Fruit fly (Drosophila melanogaster) whole organism, embryonic: ENCODE measurements around the gene mRpS18B.

Experiments
- Abd-B ChIP-seq: fragments of 200-800 bp; sonication (Bioruptor generic); optimal IDR thresholded peaks from 2 replicates; lab custom pipeline; 2018; ENCODE audit warnings: missing biosample characterization, mild to moderate bottlenecking, missing genetic modification characterization, moderate library complexity
- Antp ChIP-seq: fragments of 200-800 bp; sonication (Bioruptor generic); optimal IDR thresholded peaks from 3 replicates; lab custom pipeline; 2016; ENCODE audit warnings: missing biosample characterization, missing genetic modification characterization
- Asciz ChIP-seq: fragments of 200-800 bp; sonication (Bioruptor generic); optimal IDR thresholded peaks from 2 replicates; lab custom pipeline; 2017; ENCODE audit warnings: missing biosample characterization, mild to moderate bottlenecking, missing genetic modification characterization, missing genetic modification reagents
- BEAF-32 ChIP-seq: fragments of 200-800 bp; sonication (Bioruptor generic); optimal IDR thresholded peaks from 3 replicates; lab custom pipeline; 2017; ENCODE audit warnings: missing biosample characterization, missing genetic modification characterization, mild to moderate bottlenecking, moderate library complexity, missing genetic modification reagents
- CG10431 ChIP-seq: fragments of 200-800 bp; sonication (Bioruptor generic); optimal IDR thresholded peaks from 3 replicates; lab custom pipeline; 2018; ENCODE audit warnings: missing biosample characterization, mild to moderate bottlenecking, missing genetic modification characterization
- CG12744 ChIP-seq: fragments of 200-800 bp; sonication (Bioruptor generic); optimal IDR thresholded peaks from 2 replicates; lab custom pipeline; 2016; ENCODE audit warnings: missing biosample characterization, missing genetic modification characterization
- CG14441 ChIP-seq: fragments of 200-800 bp; sonication (Bioruptor generic); IDR thresholded peaks from 2 replicates; pipeline ENCODE4 v1.3.6; 2022; ENCODE audit warnings: missing biosample characterization, missing genetic modification characterization
- CG16779 ChIP-seq: fragments of 200-800 bp; sonication (Bioruptor generic); IDR thresholded peaks from 2 replicates; pipeline ENCODE4 v1.3.6; 2022; ENCODE audit warnings: missing biosample characterization, missing genetic modification characterization
- CG17568 ChIP-seq: fragments of 200-800 bp; sonication (Bioruptor generic); optimal IDR thresholded peaks from 2 replicates; lab custom pipeline; 2018; ENCODE audit warnings: missing biosample characterization, mild to moderate bottlenecking, missing genetic modification characterization, moderate library complexity
- CG18011 ChIP-seq: fragments of 200-800 bp; sonication (Bioruptor generic); optimal IDR thresholded peaks from 2 replicates; lab custom pipeline; 2017; ENCODE audit warnings: missing biosample characterization, missing genetic modification characterization, mild to moderate bottlenecking, moderate library complexity, missing genotype
- CG30403 ChIP-seq: fragments of 200-800 bp; sonication (Bioruptor generic); optimal IDR thresholded peaks from 3 replicates; lab custom pipeline; 2016; ENCODE audit warnings: missing biosample characterization, missing genetic modification characterization
- CG34422 ChIP-seq: fragments of 200-800 bp; sonication (Bioruptor generic); IDR thresholded peaks from 3 replicates; pipeline ENCODE4 v1.3.6; 2022; ENCODE audit warnings: missing biosample characterization, missing genetic modification characterization
- CG4707 ChIP-seq: fragments of 200-800 bp; sonication (Bioruptor generic); optimal IDR thresholded peaks from 2 replicates; lab custom pipeline; 2018; ENCODE audit warnings: missing biosample characterization, mild to moderate bottlenecking, missing genetic modification characterization, moderate library complexity
- CG6683 ChIP-seq: fragments of 200-800 bp; sonication (Bioruptor generic); optimal IDR thresholded peaks from 2 replicates; lab custom pipeline; 2017; ENCODE audit warnings: missing biosample characterization, mild to moderate bottlenecking, missing genetic modification characterization, missing genetic modification reagents
- CG6854 ChIP-seq: fragments of 200-800 bp; sonication (Bioruptor generic); optimal IDR thresholded peaks from 3 replicates; lab custom pipeline; 2017; ENCODE audit warnings: missing biosample characterization, mild to moderate bottlenecking, missing genetic modification characterization
- CG7271 ChIP-seq: fragments of 200-800 bp; sonication (Bioruptor generic); optimal IDR thresholded peaks from 2 replicates; lab custom pipeline; 2018; ENCODE audit warnings: missing biosample characterization, mild to moderate bottlenecking, missing genetic modification characterization, moderate library complexity
- CG7963 ChIP-seq: fragments of 200-800 bp; sonication (Bioruptor generic); IDR thresholded peaks from 3 replicates; pipeline ENCODE4 v1.3.6; 2022; ENCODE audit warnings: missing biosample characterization, missing genetic modification characterization; ENCODE audit not compliant: partially characterized antibody
- CG8944 ChIP-seq: fragments of 200-800 bp; sonication (Bioruptor generic); optimal IDR thresholded peaks from 3 replicates; lab custom pipeline; 2016; ENCODE audit warnings: missing biosample characterization, missing genetic modification characterization
- CG9932 ChIP-seq: fragments of 200-800 bp; sonication (Bioruptor generic); IDR thresholded peaks from 2 replicates; pipeline ENCODE4 v1.3.6; 2022; ENCODE audit warnings: missing biosample characterization, missing genetic modification characterization
- Dfd ChIP-seq, 2 experiments: fragments of >200 bp; optimal IDR thresholded peaks; 2 replicates each; lab custom pipeline; 2017; ENCODE audit warnings: missing biosample characterization in 2 of 2, missing genetic modification characterization in 2 of 2
- Dp ChIP-seq: fragments of 200-800 bp; sonication (Bioruptor generic); optimal IDR thresholded peaks from 2 replicates; lab custom pipeline; 2018; ENCODE audit warnings: missing biosample characterization, mild to moderate bottlenecking, missing genetic modification characterization, moderate library complexity
- Drgx ChIP-seq: fragments of 200-800 bp; sonication (Bioruptor generic); IDR thresholded peaks from 2 replicates; pipeline ENCODE4 v1.3.6; 2022; ENCODE audit warnings: missing biosample characterization, missing genetic modification characterization
- Elba2 ChIP-seq: fragments of 200-800 bp; sonication (Bioruptor generic); optimal IDR thresholded peaks from 3 replicates; lab custom pipeline; 2016; ENCODE audit warnings: missing biosample characterization, missing genetic modification characterization
- Fer1 ChIP-seq: fragments of 200-800 bp; sonication (Bioruptor generic); optimal IDR thresholded peaks from 2 replicates; lab custom pipeline; 2017; ENCODE audit warnings: missing biosample characterization, mild to moderate bottlenecking, missing genetic modification characterization
- MBD-R2 ChIP-seq: fragments of 200-800 bp; sonication (Bioruptor generic); IDR thresholded peaks from 2 replicates; pipeline ENCODE4 v1.3.6; 2022; ENCODE audit warnings: missing biosample characterization, missing genetic modification characterization
- MESR4 ChIP-seq: fragments of 200-800 bp; sonication (Bioruptor generic); optimal IDR thresholded peaks from 2 replicates; lab custom pipeline; 2018; ENCODE audit warnings: missing biosample characterization, mild to moderate bottlenecking, missing genetic modification characterization, moderate library complexity
- Optix ChIP-seq: fragments of 200-800 bp; sonication (Bioruptor generic); IDR thresholded peaks from 3 replicates; pipeline ENCODE4 v1.3.6; 2022; ENCODE audit warnings: missing biosample characterization, missing genetic modification characterization
- Rfx ChIP-seq: fragments of 200-800 bp; sonication (Bioruptor generic); IDR thresholded peaks from 2 replicates; pipeline ENCODE4 v1.3.6; 2022; ENCODE audit warnings: missing biosample characterization, missing genetic modification characterization
- Rx ChIP-seq: fragments of 200-800 bp; sonication (Bioruptor generic); IDR thresholded peaks from 2 replicates; pipeline ENCODE4 v1.3.6; 2022; ENCODE audit warnings: missing biosample characterization, missing genetic modification characterization
- Trl ChIP-seq, 3 experiments: fragments of >200 bp in 2 of 3; fragments of 200-800 bp in 1 of 3; sonication (Bioruptor generic) in 1 of 3; optimal IDR thresholded peaks; 2 replicates in 1 of 3; 3 replicates in 2 of 3; lab custom pipeline; 2016 to 2017; ENCODE audit warnings: missing biosample characterization in 1 of 3, missing genetic modification characterization in 1 of 3
- az2 ChIP-seq: fragments of 200-800 bp; sonication (Bioruptor generic); optimal IDR thresholded peaks from 3 replicates; lab custom pipeline; 2016; ENCODE audit warnings: missing biosample characterization, missing genetic modification characterization
- btn ChIP-seq: fragments of 200-800 bp; sonication (Bioruptor generic); optimal IDR thresholded peaks from 2 replicates; lab custom pipeline; 2016; ENCODE audit warnings: missing biosample characterization, missing genetic modification characterization
- dan ChIP-seq: fragments of 200-800 bp; sonication (Bioruptor generic); IDR thresholded peaks from 2 replicates; pipeline ENCODE4 v1.3.6; 2022; ENCODE audit warnings: missing biosample characterization, missing genetic modification characterization
- emc ChIP-seq: fragments of 200-800 bp; sonication (Bioruptor generic); optimal IDR thresholded peaks from 2 replicates; lab custom pipeline; 2016; ENCODE audit warnings: missing biosample characterization, missing genetic modification characterization
- esg ChIP-seq: fragments of 200-800 bp; sonication (Bioruptor generic); conservative IDR thresholded peaks from 2 replicates; pipeline ENCODE4 v1.3.6; 2022; ENCODE audit warnings: missing biosample characterization, missing genetic modification characterization
- eyg ChIP-seq: fragments of 200-800 bp; sonication (Bioruptor generic); optimal IDR thresholded peaks from 3 replicates; lab custom pipeline; 2016; ENCODE audit warnings: missing biosample characterization, missing genetic modification characterization
- gce ChIP-seq: fragments of 200-800 bp; sonication (Bioruptor generic); IDR thresholded peaks from 3 replicates; pipeline ENCODE4 v1.3.6; 2022; ENCODE audit warnings: missing biosample characterization, missing genetic modification characterization
- gcm2 ChIP-seq: fragments of 200-800 bp; sonication (Bioruptor generic); optimal IDR thresholded peaks from 2 replicates; lab custom pipeline; 2016; ENCODE audit warnings: missing biosample characterization, missing genetic modification characterization
- inv ChIP-seq: fragments of 200-800 bp; sonication (Bioruptor generic); IDR thresholded peaks from 2 replicates; pipeline ENCODE4 v1.3.6; 2022; ENCODE audit warnings: missing biosample characterization, missing genetic modification characterization; ENCODE audit not compliant: partially characterized antibody
- pho ChIP-seq: fragments of 200-800 bp; sonication (Bioruptor generic); optimal IDR thresholded peaks from 2 replicates; lab custom pipeline; 2016; ENCODE audit warnings: missing biosample characterization, missing genetic modification characterization
- prd ChIP-seq, 3 experiments: fragments of >200 bp in 2 of 3; fragments of 200-800 bp in 1 of 3; sonication (Bioruptor generic) in 1 of 3; optimal IDR thresholded peaks in 2 of 3; IDR thresholded peaks in 1 of 3; 2 replicates in 2 of 3; 3 replicates in 1 of 3; pipeline versions ENCODE4 v1.3.6 to Lab custom; 2017 to 2022; ENCODE audit warnings: missing biosample characterization in 1 of 3, missing genetic modification characterization in 1 of 3
- pros ChIP-seq: fragments of 200-800 bp; sonication (Bioruptor generic); optimal IDR thresholded peaks from 3 replicates; lab custom pipeline; 2019; ENCODE audit warnings: missing biosample characterization, mild to moderate bottlenecking, missing genetic modification characterization, moderate library complexity
- psq ChIP-seq: fragments of 200-800 bp; sonication (Bioruptor generic); optimal IDR thresholded peaks from 2 replicates; lab custom pipeline; 2017; ENCODE audit warnings: missing biosample characterization, missing genetic modification characterization
- sim ChIP-seq: fragments of 200-800 bp; sonication (Bioruptor generic); IDR thresholded peaks from 2 replicates; pipeline ENCODE4 v1.3.6; 2022; ENCODE audit warnings: missing biosample characterization, missing genetic modification characterization
- sna ChIP-seq: fragments of 200-800 bp; sonication (Bioruptor generic); IDR thresholded peaks from 2 replicates; pipeline ENCODE4 v1.3.6; 2022; ENCODE audit warnings: missing biosample characterization, missing genetic modification characterization; ENCODE audit not compliant: partially characterized antibody
- ssp ChIP-seq: fragments of 200-800 bp; sonication (Bioruptor generic); IDR thresholded peaks from 2 replicates; pipeline ENCODE4 v1.3.6; 2022; ENCODE audit warnings: missing biosample characterization, missing genetic modification characterization
- ttk ChIP-seq: fragments of 200-800 bp; sonication (Bioruptor generic); IDR thresholded peaks from 2 replicates; pipeline ENCODE4 v2.1.2; 2022; ENCODE audit warnings: missing biosample characterization, missing genetic modification characterization
- vnd ChIP-seq: fragments of 200-800 bp; sonication (Bioruptor generic); IDR thresholded peaks from 3 replicates; pipeline ENCODE4 v1.3.6; 2022; ENCODE audit warnings: missing biosample characterization, missing genetic modification characterization; ENCODE audit not compliant: partially characterized antibody

mRpS18B gene

dm6 chr2L:20120388-20121232 lies 23.6 kb upstream of the mRpS18B start (continued):
- TF ChIP-seq Drgx (peak; percentile 44; the same call in 1 of the 2 replicates), btn (peak; percentile 70), sim (GFP tag; lab: Robert Waterston, UW) (peak; percentile 51; the same call in 1 of the 2 replicates), eyg (GFP tag; lab: Kevin White, UChicago) (peak; percentile 87), Elba2 (GFP tag; lab: Kevin White, UChicago) (peak; percentile 38), BEAF-32 (peak; percentile 76), MESR4 (GFP tag; lab: Kevin White, UChicago) (no peak), CG34422 (GFP tag; lab: Robert Waterston, UW) (peak; percentile 91; the same call in 2 of the 3 replicates), CG12744 (GFP tag; lab: Kevin White, UChicago) (peak; percentile 86), inv (GFP tag; lab: Robert Waterston, UW) (peak; percentile 67), esg (GFP tag; lab: Robert Waterston, UW) (peak; percentile 76), CG30403 (GFP tag; lab: Kevin White, UChicago) (peak; percentile 94), CG4707 (peak; percentile 41), sna (peak; percentile 84), pros (no peak), az2 (GFP tag; lab: Kevin White, UChicago) (peak; percentile 95), pho (GFP tag; lab: Kevin White, UChicago) (peak; percentile 79), CG14441 (GFP tag; lab: Robert Waterston, UW) (peak; percentile 94), psq (GFP tag; lab: Kevin White, UChicago) (peak; percentile 80), ssp (GFP tag; lab: Robert Waterston, UW) (peak; percentile 88), CG8944 (GFP tag; lab: Kevin White, UChicago) (peak; percentile 96), Fer1 (GFP tag; lab: Kevin White, UChicago) (peak; percentile 49), prd (optimal IDR thresholded peaks at IDR 0.05; lab: Kevin White, UChicago) (no peak), prd (GFP tag; IDR thresholded peaks at IDR 0.05; lab: Robert Waterston, UW) (peak; percentile 95), CG10431 (GFP tag; lab: Kevin White, UChicago) (no peak), CG6683 (GFP tag; lab: Kevin White, UChicago) (no peak), CG7963 (peak; percentile 61; the same call in 2 of the 3 replicates), ttk (GFP tag; lab: Robert Waterston, UW) (peak; percentile 85), CG16779 (peak; percentile 91), vnd (peak; percentile 74), Optix (GFP tag; lab: Robert Waterston, UW) (peak; percentile 91), CG17568 (no peak), Abd-B (peak; percentile 90), Asciz (peak; percentile 63), Dfd (GFP tag; optimal IDR thresholded peaks at IDR 0.05; lab: Kevin White, UChicago) (no peak), CG6854 (GFP tag; lab: Kevin White, UChicago) (no peak), MBD-R2 (GFP tag; lab: Robert Waterston, UW) (peak; percentile 44), CG18011 (GFP tag; lab: Kevin White, UChicago) (no peak), gcm2 (GFP tag; lab: Kevin White, UChicago) (peak; percentile 88), Rx (GFP tag; lab: Robert Waterston, UW) (peak; percentile 92), dan (GFP tag; lab: Robert Waterston, UW) (peak; percentile 88), emc (GFP tag; lab: Kevin White, UChicago) (peak; percentile 58), CG7271 (no peak), CG9932 (GFP tag; lab: Robert Waterston, UW) (peak; percentile 97), Antp (GFP tag; lab: Kevin White, UChicago) (peak; percentile 98), Trl (optimal IDR thresholded peaks at IDR 0.05; lab: Kevin White, UChicago) (no peak), Trl (GFP tag; optimal IDR thresholded peaks at IDR 0.05; lab: Kevin White, UChicago) (peak; percentile 97), Rfx (peak; percentile 99), Dp (peak; percentile 16), gce (peak; percentile 83; the same call in 2 of the 3 replicates)
